Fruit fly (Drosophila melanogaster) whole organism, prepupa: ENCODE results near the gene CG3349.

Experiments
- Blimp-1 ChIP-seq: fragments of 200-800 bp; sonication (Bioruptor generic); optimal IDR thresholded peaks from 3 replicates; lab custom pipeline; 2017; ENCODE audit warnings: missing biosample characterization, missing genetic modification characterization, mild to moderate bottlenecking, moderate library complexity, missing genetic modification reagents
- CG11294 ChIP-seq: fragments of 200-800 bp; sonication (Bioruptor generic); IDR thresholded peaks from 2 replicates; pipeline ENCODE4 v1.3.6; 2022; ENCODE audit warnings: missing biosample characterization, missing genetic modification characterization
- CG3032 ChIP-seq: fragments of 200-800 bp; optimal IDR thresholded peaks from 2 replicates; lab custom pipeline; 2019; ENCODE audit warnings: missing biosample characterization, mild to moderate bottlenecking, missing genetic modification characterization, moderate library complexity
- CG4318 ChIP-seq: fragments of 200-800 bp; sonication (Bioruptor generic); optimal IDR thresholded peaks from 3 replicates; lab custom pipeline; 2017; ENCODE audit warnings: missing biosample characterization, mild to moderate bottlenecking, missing genetic modification characterization
- CG6854 ChIP-seq: fragments of 200-800 bp; sonication (Bioruptor generic); optimal IDR thresholded peaks from 2 replicates; lab custom pipeline; 2017; ENCODE audit warnings: missing biosample characterization, mild to moderate bottlenecking, missing genetic modification characterization
- CG7368 ChIP-seq: fragments of 200-800 bp; sonication (Bioruptor generic); optimal IDR thresholded peaks from 3 replicates; lab custom pipeline; 2016; ENCODE audit warnings: missing biosample characterization, missing genetic modification characterization
- CG8632 ChIP-seq: fragments of 200-800 bp; sonication (Bioruptor generic); optimal IDR thresholded peaks from 3 replicates; lab custom pipeline; 2016; ENCODE audit warnings: missing biosample characterization, missing genetic modification characterization
- Eip75B ChIP-seq: fragments of 200-800 bp; sonication (Bioruptor generic); optimal IDR thresholded peaks from 3 replicates; lab custom pipeline; 2016; ENCODE audit warnings: missing biosample characterization, missing genetic modification characterization
- pdm3 ChIP-seq: fragments of 200-800 bp; sonication (Bioruptor generic); optimal IDR thresholded peaks from 3 replicates; lab custom pipeline; 2016; ENCODE audit warnings: missing biosample characterization, missing genetic modification characterization
- salr ChIP-seq, 2 experiments: fragments of 200-800 bp; sonication (Bioruptor generic); optimal IDR thresholded peaks; 3 replicates each; lab custom pipeline; 2016 to 2018; ENCODE audit warnings: missing biosample characterization in 2 of 2, missing genetic modification characterization in 2 of 2, mild to moderate bottlenecking in 1 of 2
- spab ChIP-seq: fragments of 200-800 bp; sonication (Bioruptor generic); optimal IDR thresholded peaks from 2 replicates; lab custom pipeline; 2017; ENCODE audit warnings: missing biosample characterization, mild to moderate bottlenecking, missing genetic modification characterization, missing genetic modification reagents

- TF ChIP-seq CG7368 (GFP tag; lab: Kevin White, UChicago): no peak
- no peak for TF ChIP-seq Eip75B (GFP tag; lab: Kevin White, UChicago)
- TF ChIP-seq salr (GFP tag; optimal IDR thresholded peaks at IDR 0.05; lab: Kevin White, UChicago): no peak
- no peak for TF ChIP-seq CG6854 (GFP tag; lab: Kevin White, UChicago)
- TF ChIP-seq CG4318 (GFP tag; lab: Kevin White, UChicago): no peak
- no peak for TF ChIP-seq CG8632 (GFP tag; lab: Kevin White, UChicago)
- TF ChIP-seq spab (GFP tag; lab: Kevin White, UChicago): no peak
- no peak for TF ChIP-seq CG11294
- no peak for TF ChIP-seq Blimp-1 (GFP tag; lab: Kevin White, UChicago)
- no peak for TF ChIP-seq CG3032 (tag; lab: Kevin White, UChicago)
- no peak for TF ChIP-seq pdm3 (GFP tag; lab: Kevin White, UChicago)
Observed at dm6 chr3L:14976026-14976425, 3.4 kb upstream of the CG3349 start.
